Worm (Caenorhabditis elegans) whole organism, L4/young adult: ENCODE measurements around the gene nap-1.

Experiments used
- W03F9.2 ChIP-seq: fragments of 150-350 bp; optimal IDR thresholded peaks from 2 replicates; lab custom pipeline; 2014; ENCODE audit warnings: missing biosample characterization, missing genetic modification characterization
- dao-5 ChIP-seq: sonication (generic microtip); optimal IDR thresholded peaks from 2 replicates; lab custom pipeline; 2016; ENCODE audit warnings: missing genotype, missing genetic modification characterization, moderate library complexity, missing compliant biosample characterization
- him-1 ChIP-seq: sonication (generic microtip); optimal IDR thresholded peaks from 2 replicates; lab custom pipeline; 2016; ENCODE audit warnings: missing genotype, missing genetic modification reagents, missing genetic modification characterization, missing compliant biosample characterization

ce11 chrIV:8363163-8363562, 16.0 kb downstream of the nap-1 start, which contains the start of gene D2096.12:
- no peak for TF ChIP-seq him-1
- TF ChIP-seq dao-5 (tag; lab: Kevin White, UChicago): no peak
- no peak for TF ChIP-seq W03F9.2
